Worm (Caenorhabditis elegans) whole organism, L4 larva: ENCODE results near the gene stdh-2.

ENCODE experiments used
- D1046.2 ChIP-seq: fragments of 200-800 bp; sonication (Bioruptor generic); IDR thresholded peaks from 2 replicates; pipeline ENCODE4 v1.3.6; 2022; ENCODE audit warnings: missing genetic modification characterization, missing compliant biosample characterization
- arid-1 ChIP-seq: fragments of 200-800 bp; sonication (Bioruptor generic); conservative IDR thresholded peaks from 2 replicates; pipeline ENCODE4 v1.3.6; 2022; ENCODE audit warnings: missing genetic modification reagents, missing genetic modification characterization, missing compliant biosample characterization
- ceh-82 ChIP-seq: sonication (generic microtip); optimal IDR thresholded peaks from 2 replicates; lab custom pipeline; 2017; ENCODE audit warnings: missing biosample characterization, missing genetic modification characterization
- ctbp-1 ChIP-seq: fragments of 200-800 bp; sonication (Bioruptor generic); IDR thresholded peaks from 2 replicates; pipeline ENCODE4 v1.3.6; 2022; ENCODE audit warnings: missing genetic modification reagents, missing genetic modification characterization, missing compliant biosample characterization
- fos-1 ChIP-seq: fragments of 150-350 bp; optimal IDR thresholded peaks from 2 replicates; lab custom pipeline; 2014; ENCODE audit warnings: missing biosample characterization, missing genetic modification characterization
- nhr-11 ChIP-seq: fragments of 150-350 bp; optimal IDR thresholded peaks from 2 replicates; lab custom pipeline; 2014; ENCODE audit warnings: missing biosample characterization, missing genetic modification characterization
- nhr-76 ChIP-seq: fragments of 150-350 bp; optimal IDR thresholded peaks from 2 replicates; lab custom pipeline; 2014; ENCODE audit warnings: missing biosample characterization, missing genetic modification characterization
- php-3 ChIP-seq: fragments of 200-800 bp; sonication (Bioruptor generic); IDR thresholded peaks from 2 replicates; pipeline ENCODE4 v1.3.6; 2022; ENCODE audit warnings: missing genetic modification reagents, missing genetic modification characterization, missing compliant biosample characterization
- rbr-2 ChIP-seq: sonication (generic microtip); optimal IDR thresholded peaks from 2 replicates; lab custom pipeline; 2016; ENCODE audit warnings: missing genotype, missing genetic modification characterization, missing compliant biosample characterization
- unc-39 ChIP-seq: sonication (generic microtip); optimal IDR thresholded peaks from 2 replicates; lab custom pipeline; 2017; ENCODE audit warnings: missing biosample characterization, missing genetic modification characterization

- TF ChIP-seq ctbp-1: no peak
- TF ChIP-seq rbr-2: no peak
- TF ChIP-seq arid-1 (GFP tag; lab: Robert Waterston, UW): no peak
- TF ChIP-seq php-3 (GFP tag; lab: Robert Waterston, UW): no peak
- no peak for TF ChIP-seq unc-39 (tag; lab: Kevin White, UChicago)
- no peak for TF ChIP-seq nhr-11 (tag; lab: Kevin White, UChicago)
- TF ChIP-seq ceh-82 (tag; lab: Kevin White, UChicago): no peak
- no peak for TF ChIP-seq nhr-76
- no peak for TF ChIP-seq fos-1 (tag; lab: Kevin White, UChicago)
- TF ChIP-seq D1046.2 (GFP tag; lab: Robert Waterston, UW): no peak
These were observed 32.3 kb downstream of the stdh-2 start, which contains the start of gene bgnt-1.3 for ce11 chrV:16256395-16256794.
